Fruit fly (Drosophila melanogaster): Measurements from ENCODE around the gene CG1638.
A peak's percentile ranks its signal among the peaks of the same experiment; 100 is the strongest.

The CG1638 gene

DNA sequence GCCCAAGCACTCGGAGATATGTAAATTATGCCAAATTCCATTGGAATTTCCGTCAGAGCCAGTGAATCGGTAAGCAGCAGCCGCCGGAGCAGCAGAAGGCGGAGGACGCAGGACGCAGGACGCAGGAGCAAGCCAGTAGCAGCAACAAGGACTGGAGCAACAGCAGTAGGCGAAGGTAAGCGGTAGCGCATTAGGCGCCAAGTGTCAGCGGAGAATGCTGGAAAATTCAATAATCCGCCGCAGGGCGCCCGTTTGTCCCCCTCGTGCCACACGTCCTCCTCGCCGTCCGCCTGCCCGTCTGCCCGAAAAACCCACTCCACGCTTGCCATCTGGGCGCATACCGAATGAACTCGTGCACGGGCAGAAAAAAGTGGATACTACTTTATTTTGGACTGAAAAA is 32.3 kb downstream of the CG1638 start:
- TF ChIP-seq CG1620 (GFP tag; optimal IDR thresholded peaks at IDR 0.05) (no peak), ovo (GFP tag; optimal IDR thresholded peaks at IDR 0.05) (no peak), Crg-1 (GFP tag; optimal IDR thresholded peaks at IDR 0.05) (no peak), kay (GFP tag; ENCODE audit: borderline replicate concordance) (no peak), Clk (GFP tag; optimal IDR thresholded peaks at IDR 0.05) (no peak), Mnt (GFP tag; optimal IDR thresholded peaks at IDR 0.05) (no peak), pad (GFP tag; optimal IDR thresholded peaks at IDR 0.05) (no peak), CG12768 (GFP tag; optimal IDR thresholded peaks at IDR 0.05) (no peak), bab1 (GFP tag; optimal IDR thresholded peaks at IDR 0.05) (no peak), CG11617 (GFP tag; optimal IDR thresholded peaks at IDR 0.05) (no peak), toe (GFP tag; optimal IDR thresholded peaks at IDR 0.05) (no peak), CG5204 (GFP tag; optimal IDR thresholded peaks at IDR 0.05) (no peak), cic (GFP tag; optimal IDR thresholded peaks at IDR 0.05) (no peak), tj (GFP tag; optimal IDR thresholded peaks at IDR 0.05) (no peak), cnc (optimal IDR thresholded peaks at IDR 0.05) (no peak), CG7101 (tag; optimal IDR thresholded peaks at IDR 0.05) (no peak), Hr96 (GFP tag; optimal IDR thresholded peaks at IDR 0.05) (no peak), CG7045 (GFP tag; optimal IDR thresholded peaks at IDR 0.05) (no peak), CG14711 (tag; optimal IDR thresholded peaks at IDR 0.05) (no peak), CG33017 (tag; optimal IDR thresholded peaks at IDR 0.05) (no peak)

DNA sequence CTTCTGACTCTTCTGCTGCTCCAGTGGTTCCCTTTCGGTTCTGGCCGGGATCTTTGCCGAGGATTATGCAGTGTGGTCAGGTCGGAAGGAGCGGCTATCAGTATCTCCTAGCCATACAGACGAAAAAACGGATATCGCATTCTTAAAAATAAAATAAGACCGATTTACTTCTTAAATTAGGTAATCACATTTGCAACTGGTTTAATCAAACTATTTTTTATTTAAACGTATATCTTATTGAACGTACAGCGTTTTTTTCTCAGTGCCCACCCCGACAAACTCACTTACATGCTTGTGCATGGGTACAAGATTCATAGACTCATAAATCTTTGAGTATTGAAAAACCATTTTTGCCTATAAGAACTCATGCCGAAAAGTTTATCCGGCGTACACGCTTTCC is 35.9 kb downstream of the CG1638 start:
- TF ChIP-seq CG12768 (GFP tag; optimal IDR thresholded peaks at IDR 0.05) (no peak), toe (GFP tag; optimal IDR thresholded peaks at IDR 0.05) (no peak), CG5204 (GFP tag; optimal IDR thresholded peaks at IDR 0.05) (no peak), Crg-1 (GFP tag; optimal IDR thresholded peaks at IDR 0.05) (no peak), bab1 (GFP tag; optimal IDR thresholded peaks at IDR 0.05) (no peak), Hr96 (GFP tag; optimal IDR thresholded peaks at IDR 0.05) (no peak), ovo (GFP tag; optimal IDR thresholded peaks at IDR 0.05) (no peak), kay (GFP tag; ENCODE audit: borderline replicate concordance) (no peak), CG14711 (tag; optimal IDR thresholded peaks at IDR 0.05) (no peak), CG11617 (GFP tag; optimal IDR thresholded peaks at IDR 0.05) (no peak), Clk (GFP tag; optimal IDR thresholded peaks at IDR 0.05) (no peak), pad (GFP tag; optimal IDR thresholded peaks at IDR 0.05) (no peak), CG1620 (GFP tag; optimal IDR thresholded peaks at IDR 0.05) (no peak), Mnt (GFP tag; optimal IDR thresholded peaks at IDR 0.05) (no peak), cnc (optimal IDR thresholded peaks at IDR 0.05) (no peak), tj (GFP tag; optimal IDR thresholded peaks at IDR 0.05) (no peak), CG7045 (GFP tag; optimal IDR thresholded peaks at IDR 0.05) (no peak), CG7101 (tag; optimal IDR thresholded peaks at IDR 0.05) (no peak)

DNA sequence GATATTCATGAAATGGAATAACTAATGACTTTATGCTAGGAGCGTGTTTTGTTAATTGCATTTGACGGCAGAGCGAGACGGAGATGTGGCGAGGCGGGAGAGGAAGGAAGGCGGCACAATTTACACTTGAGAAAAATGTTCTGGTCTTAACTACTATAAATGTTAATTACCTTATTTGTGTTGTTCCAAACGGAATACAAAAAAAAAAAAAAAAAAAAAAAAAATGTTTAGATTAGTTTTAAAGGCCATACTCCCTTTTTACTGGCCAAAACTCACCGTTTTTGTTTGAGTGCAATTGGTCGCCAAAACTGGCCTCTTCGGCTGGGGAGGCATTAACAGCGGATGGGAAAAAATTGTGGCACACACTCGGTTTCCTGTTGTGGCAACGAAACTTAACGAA is 36.8 kb downstream of the CG1638 start:
- TF ChIP-seq cnc (optimal IDR thresholded peaks at IDR 0.05) (no peak), Clk (GFP tag; optimal IDR thresholded peaks at IDR 0.05) (no peak), CG14711 (tag; optimal IDR thresholded peaks at IDR 0.05) (no peak), CG11617 (GFP tag; optimal IDR thresholded peaks at IDR 0.05) (no peak), cic (GFP tag; optimal IDR thresholded peaks at IDR 0.05) (no peak), CG7101 (tag; optimal IDR thresholded peaks at IDR 0.05) (no peak), pad (GFP tag; optimal IDR thresholded peaks at IDR 0.05) (no peak), CG5204 (GFP tag; optimal IDR thresholded peaks at IDR 0.05) (no peak), toe (GFP tag; optimal IDR thresholded peaks at IDR 0.05) (no peak)

DNA sequence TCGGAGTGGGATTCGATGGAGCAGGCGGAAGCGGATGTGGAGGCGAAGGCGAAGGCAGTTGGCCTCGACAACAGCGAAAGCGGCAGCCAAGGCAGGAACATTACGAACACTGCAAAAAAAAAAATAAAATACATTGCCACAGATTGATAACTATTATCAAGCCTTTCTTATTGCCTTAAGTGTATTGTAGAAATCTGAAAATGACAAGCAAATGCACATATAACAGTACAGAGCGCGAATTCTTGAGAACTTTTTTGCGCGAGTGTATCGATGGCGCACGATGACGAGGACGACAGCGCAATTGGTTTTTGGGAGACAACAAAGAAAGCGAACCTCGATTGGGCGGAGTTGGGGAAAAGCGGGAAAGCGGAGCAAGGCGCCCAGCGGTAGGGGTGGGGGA is 40.0 kb downstream of the CG1638 start:
- TF ChIP-seq bab1 (GFP tag; optimal IDR thresholded peaks at IDR 0.05), result no peak
- no peak for TF ChIP-seq kay (GFP tag; ENCODE audit: borderline replicate concordance)
- no peak for TF ChIP-seq CG5204 (GFP tag; optimal IDR thresholded peaks at IDR 0.05)
- TF ChIP-seq toe (GFP tag; optimal IDR thresholded peaks at IDR 0.05), result no peak
- no peak for TF ChIP-seq CG12768 (GFP tag; optimal IDR thresholded peaks at IDR 0.05)
- TF ChIP-seq ovo (GFP tag; optimal IDR thresholded peaks at IDR 0.05), result no peak
- TF ChIP-seq Hr96 (GFP tag; optimal IDR thresholded peaks at IDR 0.05), result no peak
- no peak for TF ChIP-seq cic (GFP tag; optimal IDR thresholded peaks at IDR 0.05)
- no peak for TF ChIP-seq CG7101 (tag; optimal IDR thresholded peaks at IDR 0.05)
- no peak for TF ChIP-seq Clk (GFP tag; optimal IDR thresholded peaks at IDR 0.05)

DNA sequence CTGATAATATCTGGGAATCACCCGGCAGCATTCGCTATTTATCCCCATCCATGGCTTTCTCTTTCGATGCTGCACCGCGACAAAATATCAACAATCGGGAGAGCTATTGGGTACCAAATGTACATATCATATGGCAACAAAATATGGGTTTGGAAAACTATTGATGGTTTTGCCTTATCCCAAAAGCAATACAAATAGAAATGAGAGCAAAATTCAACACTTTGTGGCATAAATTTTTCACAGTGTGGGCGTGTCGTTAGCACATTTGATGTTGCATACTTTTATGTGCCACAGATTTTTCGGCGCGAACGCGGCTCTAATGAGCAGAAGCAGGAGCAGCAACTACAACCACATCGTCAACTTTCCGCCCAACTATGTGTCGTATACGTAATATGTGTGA is 41.9 kb downstream of the CG1638 start:
- no peak for TF ChIP-seq CG12768 (GFP tag; optimal IDR thresholded peaks at IDR 0.05)

DNA sequence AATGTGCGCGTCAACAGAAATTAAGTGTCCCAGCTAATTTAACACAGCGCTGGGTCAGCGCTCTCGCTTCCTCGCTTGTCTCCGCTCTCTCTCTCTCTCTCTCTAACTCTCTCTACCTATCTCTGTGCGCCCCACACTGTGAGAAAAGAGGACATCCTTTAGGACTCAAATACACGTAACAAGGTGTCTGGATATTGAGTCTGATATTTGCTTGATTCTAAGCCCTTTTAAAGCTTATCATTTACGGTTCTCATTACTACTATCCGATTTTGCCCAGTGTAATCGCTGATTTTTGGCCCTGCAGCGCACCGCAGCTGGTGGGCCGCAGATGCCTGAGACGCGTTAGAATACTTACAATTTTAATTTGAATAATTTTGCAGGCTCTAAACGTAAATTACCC is 46.1 kb downstream of the CG1638 start:
- TF ChIP-seq CG7045 (GFP tag; optimal IDR thresholded peaks at IDR 0.05), result no peak
- no peak for TF ChIP-seq Mnt (GFP tag; optimal IDR thresholded peaks at IDR 0.05)
- peak; percentile 30 for TF ChIP-seq CG5204 (GFP tag; optimal IDR thresholded peaks at IDR 0.05)
- TF ChIP-seq ovo (GFP tag; optimal IDR thresholded peaks at IDR 0.05), result no peak
- TF ChIP-seq Hr96 (GFP tag; optimal IDR thresholded peaks at IDR 0.05), result no peak
- no peak for TF ChIP-seq CG12768 (GFP tag; optimal IDR thresholded peaks at IDR 0.05)
- no peak for TF ChIP-seq pad (GFP tag; optimal IDR thresholded peaks at IDR 0.05)
- TF ChIP-seq toe (GFP tag; optimal IDR thresholded peaks at IDR 0.05), result no peak
- no peak for TF ChIP-seq bab1 (GFP tag; optimal IDR thresholded peaks at IDR 0.05)

Measured in whole organism, adult.